Fruit fly (Drosophila melanogaster): ENCODE measurements around the gene CG44774.
A peak's percentile ranks its signal among the peaks of the same experiment; 100 is the strongest.

The CG44774 gene

DNA sequence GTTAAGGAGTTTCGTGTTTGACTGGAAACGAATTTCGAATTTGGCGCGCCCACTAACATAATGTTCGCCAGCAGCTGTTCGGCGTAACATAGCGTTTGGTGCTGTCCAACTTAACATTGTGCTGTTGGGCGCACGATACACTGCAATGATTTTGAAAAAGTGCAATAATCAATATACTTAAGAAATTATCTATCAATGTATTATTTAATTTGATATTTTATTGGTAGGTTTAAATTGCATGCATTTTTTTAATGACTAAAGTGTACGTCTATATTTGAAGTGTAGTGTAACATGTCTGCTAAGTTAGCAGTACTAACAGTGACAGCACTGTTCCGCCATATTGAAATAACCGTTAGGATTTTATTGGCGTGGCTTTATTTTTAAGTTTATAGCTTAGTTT lies 31.3 kb downstream of the CG44774 start, which contains the start of gene CG6927 (continued):
- TF ChIP-seq hb (GFP tag; IDR thresholded peaks at IDR 0.05; ENCODE audit: partially characterized antibody) (no peak), slbo (GFP tag; IDR thresholded peaks at IDR 0.05) (peak; percentile 94), caup (GFP tag; optimal IDR thresholded peaks at IDR 0.05; ENCODE audit: severe bottlenecking) (peak; percentile 46), Hmr (GFP tag; optimal IDR thresholded peaks at IDR 0.05) (peak; percentile 66), da (GFP tag; optimal IDR thresholded peaks at IDR 0.05) (no peak), Adf1 (GFP tag; IDR thresholded peaks at IDR 0.05) (peak; percentile 57), crp (GFP tag; optimal IDR thresholded peaks at IDR 0.05) (peak in 1 of 2 experiments; percentile 68), CG11560 (tag; IDR thresholded peaks at IDR 0.05) (peak; percentile 73), H2.0 (GFP tag; IDR thresholded peaks at IDR 0.05) (peak; percentile 91), Ptx1 (GFP tag; IDR thresholded peaks at IDR 0.05) (peak; percentile 96), CG9817 (tag; optimal IDR thresholded peaks at IDR 0.05) (peak; percentile 29), Nf-YA (GFP tag; IDR thresholded peaks at IDR 0.05) (peak; percentile 82), CG17612 (GFP tag; IDR thresholded peaks at IDR 0.05) (peak; percentile 35; the same call in 1 of the 2 replicates), CG5245 (GFP tag; optimal IDR thresholded peaks at IDR 0.05) (no peak), E2f2 (GFP tag; IDR thresholded peaks at IDR 0.05) (peak; percentile 83), CG13123 (GFP tag; optimal IDR thresholded peaks at IDR 0.05) (no peak), Sry-β (GFP tag; optimal IDR thresholded peaks at IDR 0.05) (peak; percentile 55), Deaf1 (tag; optimal IDR thresholded peaks at IDR 0.05) (peak; percentile 36), CG14441 (GFP tag; IDR thresholded peaks at IDR 0.05) (peak; percentile 94), CG8944 (GFP tag; optimal IDR thresholded peaks at IDR 0.05) (no peak), zfh1 (GFP tag; IDR thresholded peaks at IDR 0.05) (peak; percentile 91), Rx (GFP tag; IDR thresholded peaks at IDR 0.05) (peak; percentile 81), slou (GFP tag; optimal IDR thresholded peaks at IDR 0.05) (no peak), vvl (GFP tag; IDR thresholded peaks at IDR 0.05) (peak; percentile 96), run (tag; optimal IDR thresholded peaks at IDR 0.05) (no peak), CG8388 (GFP tag; optimal IDR thresholded peaks at IDR 0.05) (peak; percentile 55), CG4707 (GFP tag; optimal IDR thresholded peaks at IDR 0.05) (no peak), CG13287 (GFP tag; IDR thresholded peaks at IDR 0.05; ENCODE audit: partially characterized antibody) (no peak), TFAM (GFP tag; optimal IDR thresholded peaks at IDR 0.05) (no peak), ara (GFP tag; IDR thresholded peaks at IDR 0.05) (peak; percentile 91), CG15514 (GFP tag; optimal IDR thresholded peaks at IDR 0.05) (peak; percentile 38), Asciz (GFP tag; optimal IDR thresholded peaks at IDR 0.05) (peak; percentile 20), Hey (tag; optimal IDR thresholded peaks at IDR 0.05) (no peak), unc-4 (GFP tag; IDR thresholded peaks at IDR 0.05; ENCODE audit: partially characterized antibody) (no peak), CG8281 (tag; optimal IDR thresholded peaks at IDR 0.05) (peak; percentile 75), CG18619 (GFP tag; optimal IDR thresholded peaks at IDR 0.05) (peak; percentile 33), CG7839 (tag; optimal IDR thresholded peaks at IDR 0.05) (peak; percentile 89), CG12769 (tag; optimal IDR thresholded peaks at IDR 0.05) (peak; percentile 67), fd102C (GFP tag; optimal IDR thresholded peaks at IDR 0.05) (no peak), amos (GFP tag; IDR thresholded peaks at IDR 0.05; ENCODE audit: partially characterized antibody) (no peak), ro (GFP tag; IDR thresholded peaks at IDR 0.05) (peak; percentile 77), gt (GFP tag; IDR thresholded peaks at IDR 0.05) (no peak), mam (GFP tag; optimal IDR thresholded peaks at IDR 0.05) (peak; percentile 76), CG12391 (tag; optimal IDR thresholded peaks at IDR 0.05) (peak; percentile 77), nerfin-1 (tag; optimal IDR thresholded peaks at IDR 0.05) (peak; percentile 14), CG4328 (GFP tag; optimal IDR thresholded peaks at IDR 0.05) (no peak), eyg (GFP tag; optimal IDR thresholded peaks at IDR 0.05) (no peak), CG3726 (GFP tag; IDR thresholded peaks at IDR 0.05) (peak; percentile 73; the same call in 2 of the 3 replicates), Camta (GFP tag; optimal IDR thresholded peaks at IDR 0.05) (peak; percentile 69), Oaz (GFP tag; IDR thresholded peaks at IDR 0.05) (peak; percentile 95), Side (GFP tag; optimal IDR thresholded peaks at IDR 0.05) (no peak)
